Worm (Caenorhabditis elegans): ENCODE results near the gene F54F12.1.

Gene F54F12.1

DNA sequence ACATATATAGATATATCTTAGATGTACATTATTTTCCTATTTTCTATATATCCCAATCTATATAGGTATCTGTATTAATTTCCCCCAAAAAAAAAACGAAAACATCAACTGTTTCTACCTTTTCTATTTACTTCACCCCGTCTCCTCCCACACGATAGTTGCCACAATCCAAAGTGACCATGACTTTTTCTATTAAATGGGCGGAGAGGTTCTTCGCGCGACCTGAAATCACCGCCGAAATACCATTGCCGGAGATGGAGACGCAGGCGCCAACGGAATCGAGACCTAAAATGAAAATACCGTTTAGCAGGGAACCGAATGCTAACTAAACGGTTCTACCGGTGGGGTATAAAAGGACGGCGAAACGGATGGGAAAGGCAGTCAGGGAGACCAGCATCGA lies 36.6 kb downstream of the F54F12.1 start, which contains the start of gene col-98:
TSS of gene col-98 (plus strand) at position 390 of the 400 bp plus-strand sequence.
- no peak for TF ChIP-seq sem-2 (GFP tag; optimal IDR thresholded peaks at IDR 0.05)
- TF ChIP-seq nhr-28 (tag; optimal IDR thresholded peaks at IDR 0.05): no peak
- TF ChIP-seq unc-62 (GFP tag; optimal IDR thresholded peaks at IDR 0.05): no peak
- TF ChIP-seq pha-4 (tag; optimal IDR thresholded peaks at IDR 0.05): no peak
- TF ChIP-seq snpc-4 (tag; optimal IDR thresholded peaks at IDR 0.05): no peak
- no peak for TF ChIP-seq lsy-2 (tag; optimal IDR thresholded peaks at IDR 0.05)
- no peak for TF ChIP-seq ztf-11 (tag; optimal IDR thresholded peaks at IDR 0.05)
- no peak for TF ChIP-seq mls-2 (tag; optimal IDR thresholded peaks at IDR 0.05)
- TF ChIP-seq bed-3 (GFP tag; optimal IDR thresholded peaks at IDR 0.05): no peak
- no peak for TF ChIP-seq nhr-76 (tag; optimal IDR thresholded peaks at IDR 0.05)
- no peak for TF ChIP-seq ham-2 (GFP tag; optimal IDR thresholded peaks at IDR 0.05)
- TF ChIP-seq flh-1 (GFP tag; optimal IDR thresholded peaks at IDR 0.05): no peak
- no peak for TF ChIP-seq tbx-8 (GFP tag; optimal IDR thresholded peaks at IDR 0.05)
- TF ChIP-seq zip-8 (tag; optimal IDR thresholded peaks at IDR 0.05): no peak

DNA sequence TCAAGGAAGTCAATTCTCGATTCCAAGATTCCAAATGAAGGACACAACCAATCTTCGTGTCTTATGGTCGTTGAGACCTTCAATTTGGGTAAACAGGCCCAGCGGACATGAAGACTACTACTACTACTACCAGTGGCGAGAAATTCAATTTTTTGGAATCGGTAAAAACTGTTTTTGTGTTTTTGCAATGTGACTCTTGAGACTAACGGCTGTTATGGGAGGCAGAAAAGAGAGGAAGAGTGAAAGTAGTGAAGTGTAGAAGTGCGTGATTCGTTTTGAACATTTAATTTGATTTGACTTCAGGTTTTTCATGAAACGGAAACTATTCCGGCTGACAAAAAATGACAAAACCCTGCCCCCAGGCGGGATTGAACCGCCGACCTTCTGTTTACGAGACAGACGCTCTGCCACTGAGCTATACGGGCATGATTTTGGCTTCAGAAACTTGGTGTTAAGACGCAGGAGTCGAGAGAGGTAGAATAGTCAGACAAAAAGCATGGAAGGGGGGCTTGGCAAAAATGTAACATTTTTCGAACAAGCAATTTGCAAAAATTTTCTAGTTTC lies 39.4 kb downstream of the F54F12.1 start:
- no peak for TF ChIP-seq flh-1 (GFP tag; optimal IDR thresholded peaks at IDR 0.05)
- no peak for TF ChIP-seq bed-3 (GFP tag; optimal IDR thresholded peaks at IDR 0.05)
- no peak for TF ChIP-seq nhr-2 (tag; optimal IDR thresholded peaks at IDR 0.05)
- TF ChIP-seq ces-1 (GFP tag; optimal IDR thresholded peaks at IDR 0.05): no peak
- no peak for TF ChIP-seq mep-1 (tag; optimal IDR thresholded peaks at IDR 0.05)
- TF ChIP-seq pha-4 (tag; optimal IDR thresholded peaks at IDR 0.05): no peak
- no peak for TF ChIP-seq mab-5 (tag; optimal IDR thresholded peaks at IDR 0.05)
- TF ChIP-seq drap-1 (GFP tag; optimal IDR thresholded peaks at IDR 0.05): no peak
- TF ChIP-seq lin-32 (GFP tag; optimal IDR thresholded peaks at IDR 0.05): no peak
- no peak for TF ChIP-seq nhr-76 (tag; optimal IDR thresholded peaks at IDR 0.05)
- no peak for TF ChIP-seq M03D4.4 (tag; optimal IDR thresholded peaks at IDR 0.05)
- no peak for TF ChIP-seq unc-39 (tag; optimal IDR thresholded peaks at IDR 0.05)
- no peak for TF ChIP-seq nhr-237 (tag; optimal IDR thresholded peaks at IDR 0.05)
- TF ChIP-seq elt-3 (tag; optimal IDR thresholded peaks at IDR 0.05): no peak
- no peak for TF ChIP-seq tbx-8 (GFP tag; optimal IDR thresholded peaks at IDR 0.05)
- no peak for TF ChIP-seq blmp-1 (tag; optimal IDR thresholded peaks at IDR 0.05)

DNA sequence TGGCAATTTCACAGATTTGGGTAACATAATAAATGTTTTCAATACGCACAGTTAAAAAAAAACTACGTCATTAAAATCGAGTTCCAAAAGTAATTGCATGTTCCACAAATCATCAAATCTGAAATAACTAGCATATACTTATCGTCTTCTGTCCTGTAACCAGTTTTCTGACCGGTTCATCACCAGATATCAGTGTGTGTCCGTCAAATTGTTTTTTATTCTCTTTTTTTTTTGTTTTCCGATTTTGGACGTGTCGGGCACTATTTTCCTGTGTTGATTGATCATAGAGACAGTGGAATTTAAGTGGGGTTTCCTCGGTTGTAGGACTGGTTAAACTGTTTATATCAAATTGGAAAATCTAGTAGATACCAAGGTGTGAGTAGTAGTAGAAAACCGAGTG lies 41.3 kb downstream of the F54F12.1 start:
- TF ChIP-seq ces-1 (GFP tag; optimal IDR thresholded peaks at IDR 0.05): no peak
- TF ChIP-seq elt-1 (tag; optimal IDR thresholded peaks at IDR 0.05; ENCODE audit: borderline replicate concordance, insufficient read depth): no peak
- TF ChIP-seq elt-3 (tag; optimal IDR thresholded peaks at IDR 0.05): no peak
- no peak for TF ChIP-seq lsy-2 (tag; optimal IDR thresholded peaks at IDR 0.05)
- no peak for TF ChIP-seq sem-2 (GFP tag; optimal IDR thresholded peaks at IDR 0.05)
- TF ChIP-seq nhr-237 (tag; optimal IDR thresholded peaks at IDR 0.05): no peak
- no peak for TF ChIP-seq ceh-39 (tag; optimal IDR thresholded peaks at IDR 0.05)
- no peak for TF ChIP-seq ceh-83 (GFP tag; optimal IDR thresholded peaks at IDR 0.05)
- TF ChIP-seq M03D4.4 (tag; optimal IDR thresholded peaks at IDR 0.05): no peak
- TF ChIP-seq mab-5 (tag; optimal IDR thresholded peaks at IDR 0.05): no peak
- no peak for TF ChIP-seq hlh-1 (tag; optimal IDR thresholded peaks at IDR 0.05)
- TF ChIP-seq ztf-11 (tag; optimal IDR thresholded peaks at IDR 0.05): no peak
- TF ChIP-seq mls-2 (tag; optimal IDR thresholded peaks at IDR 0.05): no peak
- TF ChIP-seq ceh-43 (GFP tag; optimal IDR thresholded peaks at IDR 0.05): no peak
- TF ChIP-seq unc-39 (tag; optimal IDR thresholded peaks at IDR 0.05): no peak

DNA sequence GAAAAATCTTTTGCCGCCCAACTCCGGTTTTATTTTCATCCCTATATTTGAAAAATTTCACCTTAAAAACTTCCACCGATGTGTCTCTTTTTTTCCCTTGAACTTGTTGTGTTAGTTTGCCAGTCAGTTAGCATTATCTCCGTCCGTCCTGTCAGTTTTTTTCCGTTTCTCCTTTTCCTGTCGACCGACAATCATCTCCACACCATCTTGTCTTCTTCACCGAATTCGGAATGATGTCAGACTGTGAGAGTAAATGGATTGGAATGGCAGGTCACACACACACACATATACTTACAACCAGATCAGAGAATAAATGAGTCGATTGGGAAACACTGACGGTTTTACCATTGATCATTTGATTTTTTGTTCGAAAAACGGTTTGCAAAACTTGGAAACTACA lies 43.3 kb downstream of the F54F12.1 start:
- TF ChIP-seq lin-13 (tag; optimal IDR thresholded peaks at IDR 0.05): no peak

DNA sequence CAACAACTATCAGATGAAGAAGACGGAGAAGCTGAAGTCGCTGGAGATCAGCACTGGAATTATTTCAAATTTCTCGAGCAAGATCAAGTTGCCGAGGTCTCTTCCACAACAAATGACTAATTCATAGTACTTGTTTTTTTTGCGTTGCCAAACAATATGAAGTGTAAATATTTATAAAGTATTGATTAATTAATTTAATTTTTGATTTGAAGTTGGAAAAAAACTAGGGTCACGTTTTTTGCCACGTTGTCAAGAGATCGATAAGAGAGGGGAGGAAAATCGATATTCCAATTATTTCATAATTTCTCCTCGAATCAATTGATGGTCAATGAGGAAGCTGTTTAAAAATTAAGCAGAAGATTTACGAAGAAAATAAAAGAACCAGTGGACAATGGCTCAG lies 50.1 kb downstream of the F54F12.1 start, which contains the start of gene snf-7:
TSS of gene snf-7 (plus strand) at position 301 of the 400 bp plus-strand sequence.
- TF ChIP-seq bed-3 (GFP tag; optimal IDR thresholded peaks at IDR 0.05) (no peak), pha-4 (tag; optimal IDR thresholded peaks at IDR 0.05) (no peak), lsy-2 (tag; optimal IDR thresholded peaks at IDR 0.05) (no peak), snpc-4 (tag; optimal IDR thresholded peaks at IDR 0.05) (no peak), hlh-1 (tag; optimal IDR thresholded peaks at IDR 0.05) (no peak), ces-1 (GFP tag; optimal IDR thresholded peaks at IDR 0.05) (no peak)

Measured in whole organism, mixed stage, embryonic.